Fruit fly (Drosophila melanogaster): ENCODE measurements around the gene mth.

- TF ChIP-seq toe (GFP tag; optimal IDR thresholded peaks at IDR 0.05) (no peak), kay (GFP tag; ENCODE audit: borderline replicate concordance) (peak; percentile 88), Clk (GFP tag; optimal IDR thresholded peaks at IDR 0.05) (no peak), CG11617 (GFP tag; optimal IDR thresholded peaks at IDR 0.05) (no peak), CG12768 (GFP tag; optimal IDR thresholded peaks at IDR 0.05) (no peak), bab1 (GFP tag; optimal IDR thresholded peaks at IDR 0.05) (no peak), CG1620 (GFP tag; optimal IDR thresholded peaks at IDR 0.05) (no peak)
These were observed 3.4 kb downstream of the mth start for dm6 chr3L:343316-343715.

Data from whole organism, adult.